Worm (Caenorhabditis elegans) whole organism, L4 larva: ENCODE results near the gene ZK1127.4.

Experiments
- ama-1 ChIP-seq: fragments of 150-350 bp; optimal IDR thresholded peaks from 2 replicates; lab custom pipeline; 2014; ENCODE audit warnings: inconsistent platforms, mixed read lengths
- mdt-29 ChIP-seq: fragments of 200-800 bp; sonication (Bioruptor generic); IDR thresholded peaks from 2 replicates; pipeline ENCODE4 v1.3.6; 2022; ENCODE audit warnings: missing genetic modification reagents, missing genetic modification characterization, missing compliant biosample characterization

- TF ChIP-seq ama-1 (lab: Kevin White, UChicago) (no peak), mdt-29 (no peak)
These were observed 4.3 kb upstream of the ZK1127.4 start for ce11 chrII:7049470-7049869.
